Worm (Caenorhabditis elegans) whole organism, late embryonic: Measurements from ENCODE around the gene ZK262.8.

Experiments
- K02D7.2 ChIP-seq: sonication (generic microtip); optimal IDR thresholded peaks from 2 replicates; lab custom pipeline; 2017; ENCODE audit warnings: mild to moderate bottlenecking, missing genetic modification characterization, missing compliant biosample characterization
- Y22D7AL.16 ChIP-seq: sonication (generic microtip); optimal IDR thresholded peaks from 2 replicates; lab custom pipeline; 2016; ENCODE audit warnings: missing genetic modification characterization, missing compliant biosample characterization
- ceh-24 ChIP-seq: sonication (generic microtip); optimal IDR thresholded peaks from 2 replicates; lab custom pipeline; 2016; ENCODE audit warnings: mild to moderate bottlenecking, missing genetic modification characterization, missing compliant biosample characterization
- ceh-48 ChIP-seq: sonication (generic microtip); optimal IDR thresholded peaks from 2 replicates; lab custom pipeline; 2016; ENCODE audit warnings: missing genetic modification characterization, inconsistent platforms, missing compliant biosample characterization
- elt-4 ChIP-seq: sonication (generic microtip); optimal IDR thresholded peaks from 2 replicates; lab custom pipeline; 2016; ENCODE audit warnings: missing genetic modification characterization, missing compliant biosample characterization
- fkh-6 ChIP-seq: sonication (generic microtip); optimal IDR thresholded peaks from 2 replicates; lab custom pipeline; 2016; ENCODE audit warnings: missing genetic modification characterization, missing compliant biosample characterization
- unc-55 ChIP-seq: sonication (generic microtip); optimal IDR thresholded peaks from 2 replicates; lab custom pipeline; 2017; ENCODE audit warnings: missing biosample characterization, missing genetic modification reagents, missing genetic modification characterization

DNA sequence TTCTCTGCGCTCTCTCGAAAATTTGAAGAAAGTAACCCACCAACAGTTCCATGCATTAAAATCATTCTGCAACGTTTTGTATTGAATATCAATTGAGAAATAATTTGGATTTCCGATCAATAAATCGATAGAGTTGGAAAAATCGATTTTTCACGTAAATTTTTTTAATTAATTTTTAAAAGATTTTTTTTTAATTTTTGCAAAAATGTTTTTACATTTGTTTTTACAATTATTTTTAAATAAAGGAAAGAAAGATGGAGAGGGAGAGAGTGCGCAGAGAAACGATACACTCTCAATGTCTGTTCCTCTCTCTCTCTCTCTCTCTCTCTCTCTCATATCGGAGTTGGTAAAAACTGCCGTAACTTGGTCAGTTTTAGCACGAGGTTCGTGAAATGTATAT is 12.6 kb upstream of the ZK262.8 start, which contains the start of gene ZK262.19:
- TF ChIP-seq Y22D7AL.16 (tag; lab: Kevin White, UChicago) (no peak), elt-4 (tag; lab: Kevin White, UChicago) (no peak), K02D7.2 (tag; lab: Kevin White, UChicago) (no peak), unc-55 (no peak), fkh-6 (tag; lab: Kevin White, UChicago) (no peak), ceh-24 (no peak), ceh-48 (tag; lab: Kevin White, UChicago) (no peak)
